Worm (Caenorhabditis elegans) whole organism, mixed stage, embryonic: ENCODE results near the gene nap-1.

Experiments used
- M03D4.4 ChIP-seq: sonication (generic microtip); optimal IDR thresholded peaks from 2 replicates; lab custom pipeline; 2017; ENCODE audit warnings: mild to moderate bottlenecking, missing genetic modification characterization, missing compliant biosample characterization
- bed-3 ChIP-seq: fragments of 200-800 bp; sonication (Bioruptor generic); optimal IDR thresholded peaks from 3 replicates; lab custom pipeline; 2018; ENCODE audit warnings: mild to moderate bottlenecking, missing genetic modification characterization, moderate library complexity, missing compliant biosample characterization
- blmp-1 ChIP-seq: fragments of 150-350 bp; optimal IDR thresholded peaks from 2 replicates; lab custom pipeline; 2014; ENCODE audit warnings: missing biosample characterization, missing genetic modification characterization
- ceh-39 ChIP-seq: fragments of 150-350 bp; optimal IDR thresholded peaks from 2 replicates; lab custom pipeline; 2014; ENCODE audit warnings: missing biosample characterization, missing genetic modification characterization
- ceh-43 ChIP-seq: fragments of 200-800 bp; sonication (Bioruptor generic); optimal IDR thresholded peaks from 2 replicates; lab custom pipeline; 2018; ENCODE audit warnings: mild to moderate bottlenecking, missing genetic modification characterization, moderate library complexity, missing compliant biosample characterization
- ces-1 ChIP-seq: fragments of 150-350 bp; optimal IDR thresholded peaks from 2 replicates; lab custom pipeline; 2014; ENCODE audit warnings: missing biosample characterization, missing genetic modification reagents, missing genetic modification characterization
- cnd-1 ChIP-seq: fragments of 200-800 bp; sonication (Bioruptor generic); optimal IDR thresholded peaks from 2 replicates; lab custom pipeline; 2018; ENCODE audit warnings: mild to moderate bottlenecking, missing genetic modification characterization, missing compliant biosample characterization
- drap-1 ChIP-seq: fragments of 200-800 bp; sonication (Bioruptor generic); optimal IDR thresholded peaks from 3 replicates; lab custom pipeline; 2018; ENCODE audit warnings: mild to moderate bottlenecking, missing genetic modification characterization, missing compliant biosample characterization
- elt-1 ChIP-seq: sonication (generic microtip); optimal IDR thresholded peaks from 2 replicates; lab custom pipeline; 2017; ENCODE audit warnings: missing genetic modification characterization, mild to moderate bottlenecking, missing compliant biosample characterization, antibody characterized with exemption, moderate library complexity, borderline replicate concordance; ENCODE audit not compliant: insufficient read depth
- elt-3 ChIP-seq: fragments of 150-350 bp; optimal IDR thresholded peaks from 2 replicates; lab custom pipeline; 2014; ENCODE audit warnings: missing biosample characterization, missing genetic modification characterization
- flh-1 ChIP-seq: fragments of 200-800 bp; sonication (Bioruptor generic); optimal IDR thresholded peaks from 2 replicates; lab custom pipeline; 2018; ENCODE audit warnings: mild to moderate bottlenecking, missing genetic modification characterization, moderate library complexity, missing compliant biosample characterization
- ham-2 ChIP-seq: fragments of 200-800 bp; sonication (Bioruptor generic); optimal IDR thresholded peaks from 2 replicates; lab custom pipeline; 2018; ENCODE audit warnings: mild to moderate bottlenecking, missing genetic modification characterization, missing compliant biosample characterization
- hlh-1 ChIP-seq: fragments of 150-350 bp; optimal IDR thresholded peaks from 2 replicates; lab custom pipeline; 2014; ENCODE audit warnings: missing biosample characterization, missing genetic modification reagents, missing genetic modification characterization
- lin-13 ChIP-seq: fragments of 150-350 bp; optimal IDR thresholded peaks from 2 replicates; lab custom pipeline; 2014; ENCODE audit warnings: missing biosample characterization, missing genetic modification characterization
- lin-32 ChIP-seq: fragments of 200-800 bp; sonication (Bioruptor generic); optimal IDR thresholded peaks from 2 replicates; lab custom pipeline; 2018; ENCODE audit warnings: mild to moderate bottlenecking, missing genetic modification characterization, missing compliant biosample characterization
- lsy-2 ChIP-seq: fragments of 150-350 bp; optimal IDR thresholded peaks from 2 replicates; lab custom pipeline; 2014; ENCODE audit warnings: missing biosample characterization, missing genetic modification characterization
- mab-5 ChIP-seq: fragments of 150-350 bp; optimal IDR thresholded peaks from 2 replicates; lab custom pipeline; 2014; ENCODE audit warnings: missing biosample characterization, missing genetic modification characterization
- mep-1 ChIP-seq: fragments of 150-350 bp; optimal IDR thresholded peaks from 2 replicates; lab custom pipeline; 2017; ENCODE audit warnings: missing biosample characterization, missing genetic modification reagents, missing genetic modification characterization, inconsistent platforms
- mls-2 ChIP-seq: sonication (generic microtip); optimal IDR thresholded peaks from 2 replicates; lab custom pipeline; 2016; ENCODE audit warnings: mild to moderate bottlenecking, missing genetic modification characterization, moderate library complexity, missing compliant biosample characterization
- nhr-12 ChIP-seq: fragments of 150-350 bp; optimal IDR thresholded peaks from 2 replicates; lab custom pipeline; 2014; ENCODE audit warnings: missing biosample characterization, missing genetic modification characterization
- nhr-2 ChIP-seq: fragments of 150-350 bp; optimal IDR thresholded peaks from 2 replicates; lab custom pipeline; 2014; ENCODE audit warnings: missing biosample characterization, missing genetic modification characterization
- nhr-237 ChIP-seq: fragments of 150-350 bp; optimal IDR thresholded peaks from 2 replicates; lab custom pipeline; 2014; ENCODE audit warnings: missing biosample characterization, missing genetic modification characterization
- nhr-28 ChIP-seq: fragments of 150-350 bp; optimal IDR thresholded peaks from 2 replicates; lab custom pipeline; 2014; ENCODE audit warnings: missing biosample characterization, missing genetic modification characterization
- nhr-76 ChIP-seq: sonication (generic microtip); optimal IDR thresholded peaks from 2 replicates; lab custom pipeline; 2017; ENCODE audit warnings: missing biosample characterization, missing genetic modification characterization
- pha-4 ChIP-seq: fragments of 150-350 bp; optimal IDR thresholded peaks from 2 replicates; lab custom pipeline; 2018; ENCODE audit warnings: missing biosample characterization, missing genetic modification reagents, missing genetic modification characterization
- sem-2 ChIP-seq: fragments of 200-800 bp; sonication (Bioruptor generic); optimal IDR thresholded peaks from 2 replicates; lab custom pipeline; 2018; ENCODE audit warnings: mild to moderate bottlenecking, missing genetic modification characterization, missing compliant biosample characterization
- snpc-4 ChIP-seq: fragments of 150-350 bp; optimal IDR thresholded peaks from 2 replicates; lab custom pipeline; 2014; ENCODE audit warnings: missing biosample characterization, missing genetic modification characterization
- sptf-1 ChIP-seq: sonication (generic microtip); optimal IDR thresholded peaks from 2 replicates; lab custom pipeline; 2017; ENCODE audit warnings: mild to moderate bottlenecking, missing genetic modification characterization, moderate library complexity, missing compliant biosample characterization
- unc-120 ChIP-seq: sonication (generic microtip); optimal IDR thresholded peaks from 2 replicates; lab custom pipeline; 2017; ENCODE audit warnings: missing genetic modification characterization, missing compliant biosample characterization; ENCODE audit not compliant: poor library complexity, severe bottlenecking
- unc-39 ChIP-seq: fragments of 150-350 bp; optimal IDR thresholded peaks from 2 replicates; lab custom pipeline; 2014; ENCODE audit warnings: missing biosample characterization, missing genetic modification characterization
- unc-62 ChIP-seq: fragments of 150-350 bp; optimal IDR thresholded peaks from 2 replicates; lab custom pipeline; 2014; ENCODE audit warnings: missing biosample characterization, missing genetic modification reagents, missing genetic modification characterization
- zip-8 ChIP-seq: fragments of 150-350 bp; optimal IDR thresholded peaks from 2 replicates; lab custom pipeline; 2014; ENCODE audit warnings: missing biosample characterization, missing genetic modification characterization
- ztf-11 ChIP-seq: fragments of 150-350 bp; optimal IDR thresholded peaks from 2 replicates; lab custom pipeline; 2014; ENCODE audit warnings: missing biosample characterization, missing genetic modification characterization

Gene nap-1

ce11 chrIV:8348073-8348472 is 31.0 kb downstream of the nap-1 start, which contains the start of gene F17E9.4:
Gene F17E9.4, plus strand, starts transcription at chrIV:8348373.
- no peak for TF ChIP-seq nhr-76
- no peak for TF ChIP-seq ceh-43 (GFP tag; lab: Kevin White, UChicago)
- TF ChIP-seq, all 35 proteins: peak for 0

ce11 chrIV:8347051-8347450 is 32.1 kb downstream of the nap-1 start, which contains the start of the genes F17E9.18 and F17E9.15:
Gene F17E9.18, minus strand, starts transcription at chrIV:8347151.
Gene F17E9.15, plus strand, starts transcription at chrIV:8347418.
- TF ChIP-seq ham-2 (GFP tag; lab: Kevin White, UChicago) (no peak), nhr-237 (tag; lab: Kevin White, UChicago) (no peak), mab-5 (tag; lab: Kevin White, UChicago) (no peak), zip-8 (tag; lab: Kevin White, UChicago) (no peak), sptf-1 (tag; lab: Kevin White, UChicago) (no peak), snpc-4 (tag; lab: Kevin White, UChicago) (no peak), mep-1 (tag; lab: Kevin White, UChicago) (no peak), nhr-28 (no peak), blmp-1 (tag; lab: Kevin White, UChicago) (no peak)

ce11 chrIV:8345518-8345917 is 33.6 kb downstream of the nap-1 start, which contains the start of gene F17E9.5:
Gene F17E9.5, plus strand, starts transcription at chrIV:8345818.
- TF ChIP-seq sptf-1 (tag; lab: Kevin White, UChicago), result no peak
- TF ChIP-seq unc-120, result no peak
- TF ChIP-seq zip-8 (tag; lab: Kevin White, UChicago), result no peak
- no peak for TF ChIP-seq nhr-2 (tag; lab: Kevin White, UChicago)
- no peak for TF ChIP-seq unc-62 (GFP tag; lab: Kevin White, UChicago)
- TF ChIP-seq elt-1 (tag; lab: Kevin White, UChicago), result no peak
- no peak for TF ChIP-seq lsy-2 (tag; lab: Kevin White, UChicago)
- no peak for TF ChIP-seq unc-39 (tag; lab: Kevin White, UChicago)
- no peak for TF ChIP-seq nhr-76
- TF ChIP-seq snpc-4 (tag; lab: Kevin White, UChicago), result no peak
- no peak for TF ChIP-seq elt-3 (tag; lab: Kevin White, UChicago)
- TF ChIP-seq nhr-12, result no peak
- no peak for TF ChIP-seq nhr-237 (tag; lab: Kevin White, UChicago)

ce11 chrIV:8342385-8342784 is 36.7 kb downstream of the nap-1 start, which contains the start of gene lgc-5:
Gene lgc-5, plus strand, starts transcription at chrIV:8342685.
- TF ChIP-seq drap-1 (GFP tag; lab: Kevin White, UChicago), result no peak
- TF ChIP-seq ceh-39, result no peak
- TF ChIP-seq snpc-4 (tag; lab: Kevin White, UChicago), result no peak

ce11 chrIV:8339636-8340035 is 39.5 kb downstream of the nap-1 start, which contains the start of gene lgc-6:
Gene lgc-6, plus strand, starts transcription at chrIV:8339936.
- no peak for TF ChIP-seq zip-8 (tag; lab: Kevin White, UChicago)
- TF ChIP-seq nhr-28, result no peak
- no peak for TF ChIP-seq sem-2 (GFP tag; lab: Kevin White, UChicago)
- no peak for TF ChIP-seq ces-1
- no peak for TF ChIP-seq mab-5 (tag; lab: Kevin White, UChicago)
- TF ChIP-seq bed-3 (GFP tag; lab: Kevin White, UChicago), result no peak
- no peak for TF ChIP-seq cnd-1 (tag; lab: Kevin White, UChicago)
- no peak for TF ChIP-seq sptf-1 (tag; lab: Kevin White, UChicago)
- TF ChIP-seq nhr-12, result no peak
- TF ChIP-seq unc-62 (GFP tag; lab: Kevin White, UChicago), result no peak
- TF ChIP-seq ceh-43 (GFP tag; lab: Kevin White, UChicago), result no peak

ce11 chrIV:8333988-8334863 is 44.9 kb downstream of the nap-1 start, which contains the start of gene his-32:
Gene his-32, plus strand, starts transcription at chrIV:8334305.
- TF ChIP-seq lin-32 (peak; percentile 65), unc-62 (GFP tag; lab: Kevin White, UChicago) (peak; percentile 89), snpc-4 (tag; lab: Kevin White, UChicago) (no peak), unc-120 (no peak), nhr-237 (tag; lab: Kevin White, UChicago) (no peak), cnd-1 (tag; lab: Kevin White, UChicago) (peak; percentile 95), nhr-28 (no peak), elt-3 (tag; lab: Kevin White, UChicago) (no peak), zip-8 (tag; lab: Kevin White, UChicago) (no peak), lin-13 (tag; lab: Kevin White, UChicago) (peak; percentile 98), M03D4.4 (peak; percentile 75), bed-3 (GFP tag; lab: Kevin White, UChicago) (no peak), nhr-12 (peak; percentile 87), elt-1 (tag; lab: Kevin White, UChicago) (peak; percentile 20), drap-1 (GFP tag; lab: Kevin White, UChicago) (peak; percentile 63), mls-2 (tag; lab: Kevin White, UChicago) (peak; percentile 61), nhr-2 (tag; lab: Kevin White, UChicago) (peak; percentile 76), hlh-1 (peak; percentile 64), mep-1 (tag; lab: Kevin White, UChicago) (peak; percentile 92), nhr-76 (no peak), ces-1 (peak; percentile 39), ham-2 (GFP tag; lab: Kevin White, UChicago) (no peak), ztf-11 (peak; percentile 98), pha-4 (tag; lab: Kevin White, UChicago) (peak; percentile 92), flh-1 (no peak), ceh-39 (peak; percentile 99)
